Worm (Caenorhabditis elegans) whole organism, L4/young adult: ENCODE data around the gene C14C11.4.

ENCODE experiments used
- W03F9.2 ChIP-seq: fragments of 150-350 bp; optimal IDR thresholded peaks from 2 replicates; lab custom pipeline; 2014; ENCODE audit warnings: missing biosample characterization, missing genetic modification characterization
- dao-5 ChIP-seq: sonication (generic microtip); optimal IDR thresholded peaks from 2 replicates; lab custom pipeline; 2016; ENCODE audit warnings: missing genotype, missing genetic modification characterization, moderate library complexity, missing compliant biosample characterization

DNA sequence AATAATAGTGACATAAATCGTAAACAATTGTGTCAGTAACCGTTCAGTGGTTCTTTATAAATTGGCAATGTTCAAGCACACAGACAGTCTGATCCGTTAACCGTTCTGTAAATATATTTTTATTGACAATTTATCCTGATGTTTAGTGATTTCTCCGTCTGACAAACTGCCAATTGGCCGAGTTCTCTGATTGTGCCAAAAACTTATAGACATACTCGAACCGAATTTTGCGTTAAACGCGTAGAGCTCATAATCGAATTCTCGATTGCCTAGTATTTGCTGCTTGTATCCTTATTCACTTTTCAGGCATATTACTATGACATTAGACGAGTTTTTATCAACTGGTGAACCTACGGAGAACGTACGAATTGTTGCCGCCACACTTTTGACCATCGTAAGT, 3.2 kb upstream of the C14C11.4 start, which contains the start of gene srx-117:
- TF ChIP-seq W03F9.2 (tag; lab: Kevin White, UChicago) (no peak), dao-5 (tag; lab: Kevin White, UChicago) (no peak)
